Worm (Caenorhabditis elegans) whole organism, early embryonic: ENCODE results near the gene fbxa-16.
"Not testable (repeated sequence)": the region's sequence is repeated elsewhere in the genome, so short reads cannot be mapped to it uniquely, and the experiment has no call there.

ENCODE experiments used
- F13C5.2 ChIP-seq: sonication (generic microtip); optimal IDR thresholded peaks from 2 replicates; lab custom pipeline; 2017; ENCODE audit warnings: mild to moderate bottlenecking, missing genetic modification characterization, inconsistent platforms, missing compliant biosample characterization
- aly-1 ChIP-seq: sonication (generic microtip); optimal IDR thresholded peaks from 2 replicates; lab custom pipeline; 2016; ENCODE audit warnings: missing genetic modification characterization, missing compliant biosample characterization
- ama-1 ChIP-seq: fragments of 150-350 bp; optimal IDR thresholded peaks from 2 replicates; lab custom pipeline; 2014
- hmbx-1 ChIP-seq: sonication (generic microtip); optimal IDR thresholded peaks from 2 replicates; lab custom pipeline; 2016; ENCODE audit warnings: mild to moderate bottlenecking, missing genetic modification characterization, missing compliant biosample characterization
- hnd-1 ChIP-seq: sonication (generic microtip); optimal IDR thresholded peaks from 2 replicates; lab custom pipeline; 2016; ENCODE audit warnings: missing genetic modification characterization, missing compliant biosample characterization
- scrt-1 ChIP-seq: fragments of 200-800 bp; sonication (Bioruptor generic); IDR thresholded peaks from 2 replicates; pipeline ENCODE4 v1.3.6; 2022; ENCODE audit warnings: missing genetic modification characterization, missing compliant biosample characterization
- sea-1 ChIP-seq: fragments of 200-800 bp; sonication (Bioruptor generic); conservative IDR thresholded peaks from 2 replicates; pipeline ENCODE4 v1.3.6; 2022; ENCODE audit warnings: missing genetic modification characterization, missing compliant biosample characterization
- tbx-11 ChIP-seq: fragments of 200-800 bp; sonication (Bioruptor generic); IDR thresholded peaks from 2 replicates; pipeline ENCODE4 v1.3.6; 2022; ENCODE audit warnings: missing genetic modification characterization, missing compliant biosample characterization
- tbx-37 ChIP-seq: fragments of 200-800 bp; sonication (Bioruptor generic); conservative IDR thresholded peaks from 2 replicates; pipeline ENCODE4 v1.3.6; 2022; ENCODE audit warnings: missing genetic modification reagents, missing genetic modification characterization, missing compliant biosample characterization

DNA sequence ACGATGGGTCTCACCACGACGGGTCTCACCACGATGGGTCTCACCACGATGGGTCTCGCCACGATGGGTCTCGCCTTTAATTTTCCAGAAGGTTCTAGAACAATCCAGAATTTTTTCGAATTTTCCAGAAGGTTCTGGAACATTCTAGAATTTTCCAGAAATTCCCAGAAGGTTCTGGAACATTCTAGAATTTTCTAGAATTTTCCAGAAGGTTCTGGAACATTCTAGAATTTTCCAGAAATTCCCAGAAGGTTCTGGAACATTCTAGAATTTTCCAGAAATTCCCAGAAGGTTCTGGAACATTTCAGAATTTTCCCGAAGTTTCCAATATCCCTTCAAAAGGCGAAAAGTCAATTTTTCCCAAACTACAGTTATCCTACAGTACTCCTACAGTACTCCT is 50.1 kb downstream of the fbxa-16 start:
- not testable (repeated sequence) for TF ChIP-seq scrt-1 (GFP tag; lab: Robert Waterston, UW); ama-1 (lab: Kevin White, UChicago); tbx-37 (GFP tag; lab: Robert Waterston, UW); hmbx-1 (tag; lab: Kevin White, UChicago); sea-1; hnd-1 (tag; lab: Kevin White, UChicago); aly-1 (tag; lab: Kevin White, UChicago); tbx-11 (GFP tag; lab: Robert Waterston, UW); F13C5.2 (tag; lab: Kevin White, UChicago)
